Worm (Caenorhabditis elegans) whole organism, L4 larva: ENCODE data around the gene adt-1.

Source experiments
- D1046.2 ChIP-seq: fragments of 200-800 bp; sonication (Bioruptor generic); IDR thresholded peaks from 2 replicates; pipeline ENCODE4 v1.3.6; 2022; ENCODE audit warnings: missing genetic modification characterization, missing compliant biosample characterization
- F26F4.8 ChIP-seq: fragments of 200-800 bp; sonication (Bioruptor generic); conservative IDR thresholded peaks from 2 replicates; pipeline ENCODE4 v1.3.6; 2022; ENCODE audit warnings: missing genetic modification characterization, missing compliant biosample characterization
- F49E8.2 ChIP-seq: sonication (generic microtip); optimal IDR thresholded peaks from 2 replicates; lab custom pipeline; 2016; ENCODE audit warnings: missing compliant biosample characterization, mild to moderate bottlenecking, missing genetic modification characterization, borderline replicate concordance
- T20F7.1 ChIP-seq: fragments of 200-800 bp; sonication (Bioruptor generic); optimal IDR thresholded peaks from 2 replicates; lab custom pipeline; 2018; ENCODE audit warnings: mild to moderate bottlenecking, missing genetic modification characterization, missing compliant biosample characterization
- T26A8.4 ChIP-seq: fragments of 200-800 bp; sonication (Bioruptor generic); IDR thresholded peaks from 2 replicates; pipeline ENCODE4 v1.3.6; 2022; ENCODE audit warnings: missing genetic modification characterization, missing compliant biosample characterization
- Y48G9A.11 ChIP-seq: fragments of 200-800 bp; sonication (Bioruptor generic); IDR thresholded peaks from 2 replicates; pipeline ENCODE4 v1.3.6; 2022; ENCODE audit warnings: missing genetic modification reagents, missing genetic modification characterization, missing compliant biosample characterization
- aha-1 ChIP-seq: fragments of 150-350 bp; peaks from one replicate; lab custom pipeline; 2014; ENCODE audit warnings: missing biosample characterization, missing genetic modification characterization
- aly-2 ChIP-seq: sonication (generic microtip); optimal IDR thresholded peaks from 2 replicates; lab custom pipeline; 2018; ENCODE audit warnings: missing biosample characterization, missing genetic modification characterization
- ama-1 ChIP-seq: fragments of 150-350 bp; optimal IDR thresholded peaks from 2 replicates; lab custom pipeline; 2014; ENCODE audit warnings: inconsistent platforms, mixed read lengths
- attf-4 ChIP-seq: sonication (generic microtip); optimal IDR thresholded peaks from 3 replicates; lab custom pipeline; 2017; ENCODE audit warnings: missing biosample characterization, missing genetic modification characterization
- ceh-62 ChIP-seq: sonication (generic microtip); optimal IDR thresholded peaks from 2 replicates; lab custom pipeline; 2017; ENCODE audit warnings: missing biosample characterization, missing genetic modification characterization
- cey-2 ChIP-seq: sonication (generic microtip); optimal IDR thresholded peaks from 3 replicates; lab custom pipeline; 2017; ENCODE audit warnings: missing genetic modification characterization, mild to moderate bottlenecking, missing compliant biosample characterization, antibody characterized with exemption, borderline replicate concordance; ENCODE audit not compliant: insufficient read depth
- daf-12 ChIP-seq: fragments of 150-350 bp; optimal IDR thresholded peaks from 2 replicates; lab custom pipeline; 2014; ENCODE audit warnings: missing biosample characterization, missing genetic modification reagents, missing genetic modification characterization
- daf-19 ChIP-seq: fragments of 200-800 bp; sonication (Bioruptor generic); conservative IDR thresholded peaks from 2 replicates; pipeline ENCODE4 v1.3.6; 2022; ENCODE audit warnings: missing genetic modification characterization, missing compliant biosample characterization
- daf-8 ChIP-seq: fragments of 200-800 bp; sonication (Bioruptor generic); IDR thresholded peaks from 2 replicates; pipeline ENCODE4 v1.3.6; 2022; ENCODE audit warnings: missing genetic modification characterization, missing compliant biosample characterization
- dmd-6 ChIP-seq: fragments of 200-800 bp; sonication (Bioruptor generic); IDR thresholded peaks from 2 replicates; pipeline ENCODE4 v1.3.6; 2022; ENCODE audit warnings: missing genetic modification reagents, missing genetic modification characterization, missing compliant biosample characterization
- dmd-9 ChIP-seq: fragments of 200-800 bp; sonication (Bioruptor generic); IDR thresholded peaks from 2 replicates; pipeline ENCODE4 v1.3.6; 2022; ENCODE audit warnings: missing genetic modification reagents, missing genetic modification characterization, missing compliant biosample characterization
- duxl-1 ChIP-seq: sonication (generic microtip); optimal IDR thresholded peaks from 2 replicates; lab custom pipeline; 2016; ENCODE audit warnings: mild to moderate bottlenecking, missing genetic modification characterization, moderate library complexity, missing compliant biosample characterization; ENCODE audit not compliant: poor library complexity
- egl-27 ChIP-seq: sonication (generic microtip); optimal IDR thresholded peaks from 3 replicates; lab custom pipeline; 2017; ENCODE audit warnings: missing biosample characterization, missing genetic modification reagents, missing genetic modification characterization
- egl-43 ChIP-seq: fragments of 200-800 bp; sonication (Bioruptor generic); IDR thresholded peaks from 2 replicates; pipeline ENCODE4 v1.3.6; 2022; ENCODE audit warnings: missing genetic modification reagents, missing genetic modification characterization, missing compliant biosample characterization
- fkh-10 ChIP-seq: fragments of 150-350 bp; optimal IDR thresholded peaks from 2 replicates; lab custom pipeline; 2014; ENCODE audit warnings: missing biosample characterization, missing genetic modification reagents, missing genetic modification characterization
- gei-8 ChIP-seq: fragments of 200-800 bp; sonication (Bioruptor generic); optimal IDR thresholded peaks from 2 replicates; lab custom pipeline; 2018; ENCODE audit warnings: mild to moderate bottlenecking, missing genetic modification characterization, missing compliant biosample characterization
- hlh-11 ChIP-seq: fragments of 200-800 bp; sonication (Bioruptor generic); optimal IDR thresholded peaks from 2 replicates; lab custom pipeline; 2018; ENCODE audit warnings: mild to moderate bottlenecking, missing genetic modification characterization, missing compliant biosample characterization
- hmg-1.1 ChIP-seq: fragments of 200-800 bp; sonication (Bioruptor generic); IDR thresholded peaks from 2 replicates; pipeline ENCODE4 v1.3.6; 2022; ENCODE audit warnings: missing genetic modification reagents, missing genetic modification characterization, missing compliant biosample characterization
- jun-1 ChIP-seq: fragments of 150-350 bp; optimal IDR thresholded peaks from 2 replicates; lab custom pipeline; 2014; ENCODE audit warnings: missing biosample characterization, missing genetic modification reagents, missing genetic modification characterization
- lin-15B ChIP-seq: fragments of 150-350 bp; sonication (generic microtip); optimal IDR thresholded peaks from 3 replicates; lab custom pipeline; 2014; ENCODE audit warnings: missing biosample characterization, missing genetic modification characterization
- lin-38 ChIP-seq: fragments of 200-800 bp; sonication (Bioruptor generic); IDR thresholded peaks from 2 replicates; pipeline ENCODE4 v1.3.6; 2022; ENCODE audit warnings: missing genetic modification reagents, missing genetic modification characterization, missing compliant biosample characterization
- lin-39 ChIP-seq: fragments of 150-350 bp; optimal IDR thresholded peaks from 2 replicates; lab custom pipeline; 2014; ENCODE audit warnings: missing biosample characterization, missing genetic modification reagents, missing genetic modification characterization
- lir-3 ChIP-seq: sonication (generic microtip); optimal IDR thresholded peaks from 2 replicates; lab custom pipeline; 2016; ENCODE audit warnings: mild to moderate bottlenecking, missing genetic modification characterization, missing compliant biosample characterization
- lsy-2 ChIP-seq, 2 experiments: fragments of 150-350 bp in 1 of 2; sonication (generic microtip) in 1 of 2; optimal IDR thresholded peaks; 2 replicates each; lab custom pipeline; 2014 to 2017; ENCODE audit warnings: missing biosample characterization in 2 of 2, missing genetic modification characterization in 2 of 2
- madf-5 ChIP-seq, 2 experiments: fragments of 200-800 bp; sonication (Bioruptor generic); IDR thresholded peaks; 2 replicates each; pipeline ENCODE4 v1.3.6; 2022; ENCODE audit warnings: missing compliant biosample characterization in 2 of 2, missing genetic modification characterization in 2 of 2
- madf-9 ChIP-seq: fragments of 200-800 bp; sonication (Bioruptor generic); conservative IDR thresholded peaks from 2 replicates; pipeline ENCODE4 v1.3.6; 2022; ENCODE audit warnings: missing genetic modification reagents, missing genetic modification characterization, missing compliant biosample characterization
- mdl-1 ChIP-seq, 2 experiments: fragments of 150-350 bp in 1 of 2; sonication (generic microtip) in 1 of 2; optimal IDR thresholded peaks; 2 replicates each; lab custom pipeline; 2014 to 2017; ENCODE audit warnings: missing biosample characterization in 2 of 2, missing genetic modification characterization in 2 of 2
- mdt-29 ChIP-seq: fragments of 200-800 bp; sonication (Bioruptor generic); IDR thresholded peaks from 2 replicates; pipeline ENCODE4 v1.3.6; 2022; ENCODE audit warnings: missing genetic modification reagents, missing genetic modification characterization, missing compliant biosample characterization
- mes-2 ChIP-seq: sonication (generic microtip); optimal IDR thresholded peaks from 2 replicates; lab custom pipeline; 2016; ENCODE audit warnings: missing genotype, mild to moderate bottlenecking, missing genetic modification characterization, missing compliant biosample characterization; ENCODE audit not compliant: poor library complexity, severe bottlenecking
- mxl-2 ChIP-seq: fragments of 200-800 bp; sonication (Bioruptor generic); conservative IDR thresholded peaks from 2 replicates; pipeline ENCODE4 v1.3.6; 2022; ENCODE audit warnings: missing genetic modification reagents, missing genetic modification characterization, missing compliant biosample characterization
- nhr-10 ChIP-seq: fragments of 150-350 bp; optimal IDR thresholded peaks from 2 replicates; lab custom pipeline; 2014; ENCODE audit warnings: missing biosample characterization, missing genetic modification characterization
- nhr-102 ChIP-seq: sonication (generic microtip); optimal IDR thresholded peaks from 2 replicates; lab custom pipeline; 2016; ENCODE audit warnings: mild to moderate bottlenecking, missing genetic modification characterization, moderate library complexity, missing compliant biosample characterization
- nhr-42 ChIP-seq: fragments of 200-800 bp; sonication (Bioruptor generic); IDR thresholded peaks from 2 replicates; pipeline ENCODE4 v1.3.6; 2022; ENCODE audit warnings: missing genetic modification characterization, missing compliant biosample characterization
- nhr-6 ChIP-seq: fragments of 150-350 bp; optimal IDR thresholded peaks from 2 replicates; lab custom pipeline; 2014; ENCODE audit warnings: missing biosample characterization, missing genetic modification characterization
- saeg-2 ChIP-seq: fragments of 200-800 bp; sonication (Bioruptor generic); IDR thresholded peaks from 2 replicates; pipeline ENCODE4 v1.3.6; 2022; ENCODE audit warnings: missing genetic modification reagents, missing genetic modification characterization, missing compliant biosample characterization
- set-16 ChIP-seq: fragments of 200-800 bp; sonication (Bioruptor generic); IDR thresholded peaks from 2 replicates; pipeline ENCODE4 v1.3.6; 2022; ENCODE audit warnings: missing genetic modification reagents, missing genetic modification characterization, missing compliant biosample characterization
- snpc-4 ChIP-seq: fragments of 150-350 bp; optimal IDR thresholded peaks from 2 replicates; lab custom pipeline; 2014; ENCODE audit warnings: missing biosample characterization, missing genetic modification characterization
- spr-1 ChIP-seq: sonication (generic microtip); optimal IDR thresholded peaks from 2 replicates; lab custom pipeline; 2016; ENCODE audit warnings: mild to moderate bottlenecking, missing genetic modification characterization, missing compliant biosample characterization
- spr-3 ChIP-seq: fragments of 200-800 bp; sonication (Bioruptor generic); optimal IDR thresholded peaks from 2 replicates; lab custom pipeline; 2018; ENCODE audit warnings: mild to moderate bottlenecking, missing genetic modification characterization, missing compliant biosample characterization
- tag-97 ChIP-seq: fragments of 200-800 bp; sonication (Bioruptor generic); IDR thresholded peaks from 2 replicates; pipeline ENCODE4 v1.3.6; 2022; ENCODE audit warnings: missing genetic modification characterization, missing compliant biosample characterization
- unc-130 ChIP-seq: sonication (generic microtip); optimal IDR thresholded peaks from 2 replicates; lab custom pipeline; 2016; ENCODE audit warnings: missing genetic modification reagents, missing genetic modification characterization, missing compliant biosample characterization
- unc-62 ChIP-seq, 3 experiments: fragments of 150-350 bp in 1 of 3; sonication (generic microtip); optimal IDR thresholded peaks in 2 of 3; peaks in 1 of 3; 1 replicate in 1 of 3; 2 replicates in 2 of 3; lab custom pipeline; 2014 to 2017; ENCODE audit warnings: missing biosample characterization in 3 of 3, missing genetic modification characterization in 3 of 3, missing genetic modification reagents in 3 of 3, missing genotype in 1 of 3
- vab-7 ChIP-seq: fragments of 200-800 bp; sonication (Bioruptor generic); IDR thresholded peaks from 2 replicates; pipeline ENCODE4 v1.3.6; 2022; ENCODE audit warnings: missing genetic modification reagents, missing genetic modification characterization, missing compliant biosample characterization
- zip-11 ChIP-seq: fragments of 200-800 bp; sonication (Bioruptor generic); IDR thresholded peaks from 2 replicates; pipeline ENCODE4 v1.3.6; 2022; ENCODE audit warnings: missing genetic modification characterization, missing compliant biosample characterization
- ztf-7 ChIP-seq: fragments of 150-350 bp; optimal IDR thresholded peaks from 2 replicates; lab custom pipeline; 2014; ENCODE audit warnings: missing biosample characterization, missing genetic modification characterization

Gene adt-1

ce11 chrX:12655339-12655875, 23.2 kb upstream of the adt-1 start (continued):
- TF ChIP-seq attf-4 (tag; lab: Kevin White, UChicago): no peak
- TF ChIP-seq mes-2 (tag; lab: Kevin White, UChicago): peak; percentile 40
- no peak for TF ChIP-seq lin-39 (tag; lab: Kevin White, UChicago)
- TF ChIP-seq nhr-6 (tag; lab: Kevin White, UChicago): no peak
- TF ChIP-seq nhr-102 (tag; lab: Kevin White, UChicago): peak; percentile 68
- no peak for TF ChIP-seq nhr-10 (tag; lab: Kevin White, UChicago)
- no peak for TF ChIP-seq duxl-1 (tag; lab: Kevin White, UChicago)
- no peak for TF ChIP-seq lin-15B
- TF ChIP-seq Y48G9A.11 (GFP tag; lab: Robert Waterston, UW): no peak
- no peak; the same call in 1 of the 2 replicates for TF ChIP-seq egl-43 (GFP tag; lab: Robert Waterston, UW)
- TF ChIP-seq jun-1 (tag; lab: Kevin White, UChicago): no peak
- no peak for TF ChIP-seq T20F7.1 (GFP tag; lab: Kevin White, UChicago)
- peak; percentile 90 for TF ChIP-seq hlh-11 (tag; lab: Kevin White, UChicago)
- TF ChIP-seq fkh-10 (GFP tag; lab: Kevin White, UChicago): no peak
- TF ChIP-seq gei-8 (GFP tag; lab: Kevin White, UChicago): peak; percentile 23
- peak; percentile 94 for TF ChIP-seq set-16
- no peak for TF ChIP-seq saeg-2 (GFP tag; lab: Robert Waterston, UW)
- TF ChIP-seq F49E8.2 (tag; lab: Kevin White, UChicago): no peak
- TF ChIP-seq egl-27: no peak
- no peak for TF ChIP-seq unc-130 (GFP tag; lab: Kevin White, UChicago)
- peak; percentile 91 for TF ChIP-seq madf-9 (GFP tag; lab: Robert Waterston, UW)
- no peak for TF ChIP-seq lsy-2 (tag; optimal IDR thresholded peaks at IDR 0.05; lab: Kevin White, UChicago)
- TF ChIP-seq lir-3 (tag; lab: Kevin White, UChicago): no peak
- no peak for TF ChIP-seq daf-12 (tag; lab: Kevin White, UChicago)
- peak; percentile 69 for TF ChIP-seq hmg-1.1
- TF ChIP-seq nhr-42 (GFP tag; lab: Robert Waterston, UW): 0 out of 2 replicates have a peak, but pooled peaks have one; percentile 48
- TF ChIP-seq spr-1: peak; percentile 57
- TF ChIP-seq mdt-29: no peak
- no peak for TF ChIP-seq tag-97 (GFP tag; lab: Robert Waterston, UW)
- TF ChIP-seq spr-3 (GFP tag; lab: Kevin White, UChicago): peak; percentile 37
- TF ChIP-seq F26F4.8 (GFP tag; lab: Robert Waterston, UW): no peak
- no peak for TF ChIP-seq ceh-62 (tag; lab: Kevin White, UChicago)
- no peak for TF ChIP-seq madf-5 (GFP tag; IDR thresholded peaks at IDR 0.05; lab: Robert Waterston, UW)
- no peak; the same call in 1 of the 2 replicates for TF ChIP-seq dmd-6 (GFP tag; lab: Robert Waterston, UW)
- no peak for TF ChIP-seq lin-38 (GFP tag; lab: Robert Waterston, UW)
- peak in 1 of 2 experiments; percentile 70 for TF ChIP-seq mdl-1 (tag; optimal IDR thresholded peaks at IDR 0.05; lab: Kevin White, UChicago)
- no peak for TF ChIP-seq ztf-7 (tag; lab: Kevin White, UChicago)
- no peak for TF ChIP-seq cey-2 (tag; lab: Kevin White, UChicago)
- TF ChIP-seq daf-19 (GFP tag; lab: Robert Waterston, UW): no peak
- TF ChIP-seq T26A8.4 (GFP tag; lab: Robert Waterston, UW): peak; percentile 65; the same call in 1 of the 2 replicates
- TF ChIP-seq daf-8: no peak
- TF ChIP-seq vab-7: no peak
- no peak for TF ChIP-seq mxl-2
- no peak for TF ChIP-seq ama-1 (lab: Kevin White, UChicago)
- no peak for TF ChIP-seq unc-62 (GFP tag; optimal IDR thresholded peaks at IDR 0.05 in 1 of 2; lab: Kevin White, UChicago)
- TF ChIP-seq unc-62 (tag; optimal IDR thresholded peaks at IDR 0.05; lab: Kevin White, UChicago): no peak
- TF ChIP-seq aly-2 (tag; lab: Kevin White, UChicago): no peak
- TF ChIP-seq zip-11 (GFP tag; lab: Robert Waterston, UW): no peak
- TF ChIP-seq dmd-9 (GFP tag; lab: Robert Waterston, UW): no peak
- TF ChIP-seq D1046.2 (GFP tag; lab: Robert Waterston, UW): 0 out of 2 replicates have a peak, but pooled peaks have one; percentile 8
- no peak for TF ChIP-seq aha-1 (tag; lab: Kevin White, UChicago)
- no peak for TF ChIP-seq snpc-4 (tag; lab: Kevin White, UChicago)
